Worm (Caenorhabditis elegans): Measurements from ENCODE around the gene T12D8.5.

DNA sequence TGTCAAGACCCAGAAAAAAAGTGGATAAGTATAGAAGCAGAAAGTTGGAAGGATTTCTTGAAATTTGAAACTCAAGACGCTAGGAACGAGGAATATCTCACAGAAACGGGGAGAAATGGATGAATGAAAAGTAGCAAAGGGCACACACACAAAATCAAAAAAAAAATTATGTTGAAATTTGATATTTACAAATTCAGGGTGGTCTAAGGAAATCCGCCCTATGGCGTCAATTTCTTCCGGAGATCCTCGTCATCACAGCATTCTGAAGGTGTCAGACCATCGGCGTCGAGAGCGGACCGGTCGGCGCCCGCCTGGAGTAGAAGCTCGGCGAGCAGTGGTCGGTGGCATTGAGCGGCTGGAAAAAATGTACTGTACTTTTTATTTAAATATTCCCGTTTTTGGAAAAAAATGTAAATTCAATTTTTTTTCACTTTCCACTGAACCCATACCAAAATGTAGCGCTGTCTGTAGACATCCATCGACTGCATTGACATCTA is 13.5 kb upstream of the T12D8.5 start:
- TF ChIP-seq ceh-36 (tag; optimal IDR thresholded peaks at IDR 0.05) (no peak), scrt-1 (GFP tag; IDR thresholded peaks at IDR 0.05) (no peak), tbx-11 (GFP tag; IDR thresholded peaks at IDR 0.05) (no peak), F13C5.2 (tag; optimal IDR thresholded peaks at IDR 0.05) (no peak)

Data from whole organism, early embryonic.